Fruit fly (Drosophila melanogaster) whole organism, embryonic: ENCODE measurements around the gene Rack1.

Source experiments
- B-H2 ChIP-seq: fragments of 200-800 bp; sonication (Bioruptor generic); optimal IDR thresholded peaks from 2 replicates; lab custom pipeline; 2018; ENCODE audit warnings: missing biosample characterization, mild to moderate bottlenecking, missing genetic modification characterization
- BEAF-32 ChIP-seq: fragments of 200-800 bp; sonication (Bioruptor generic); optimal IDR thresholded peaks from 3 replicates; lab custom pipeline; 2017; ENCODE audit warnings: missing biosample characterization, missing genetic modification characterization, mild to moderate bottlenecking, moderate library complexity, missing genetic modification reagents
- CG10431 ChIP-seq: fragments of 200-800 bp; sonication (Bioruptor generic); optimal IDR thresholded peaks from 3 replicates; lab custom pipeline; 2018; ENCODE audit warnings: missing biosample characterization, mild to moderate bottlenecking, missing genetic modification characterization
- CG12071 ChIP-seq: fragments of 200-800 bp; sonication (Bioruptor generic); optimal IDR thresholded peaks from 3 replicates; lab custom pipeline; 2018; ENCODE audit warnings: missing biosample characterization, mild to moderate bottlenecking, missing genetic modification characterization
- CG12219 ChIP-seq: fragments of 200-800 bp; sonication (Bioruptor generic); optimal IDR thresholded peaks from 3 replicates; lab custom pipeline; 2018; ENCODE audit warnings: missing biosample characterization, mild to moderate bottlenecking, missing genetic modification characterization
- CG13775 ChIP-seq: fragments of 200-800 bp; sonication (Bioruptor generic); optimal IDR thresholded peaks from 3 replicates; lab custom pipeline; 2017; ENCODE audit warnings: missing biosample characterization, mild to moderate bottlenecking, missing genetic modification characterization
- CG14710 ChIP-seq: fragments of 200-800 bp; sonication (Bioruptor generic); optimal IDR thresholded peaks from 3 replicates; lab custom pipeline; 2019; ENCODE audit warnings: missing biosample characterization, mild to moderate bottlenecking, missing genetic modification characterization, moderate library complexity
- CG1529 ChIP-seq: fragments of 200-800 bp; sonication (Bioruptor generic); optimal IDR thresholded peaks from 3 replicates; lab custom pipeline; 2018; ENCODE audit warnings: missing biosample characterization, missing genetic modification characterization
- CG2116 ChIP-seq: fragments of 200-800 bp; sonication (Bioruptor generic); optimal IDR thresholded peaks from 3 replicates; lab custom pipeline; 2018; ENCODE audit warnings: missing biosample characterization, mild to moderate bottlenecking, missing genetic modification characterization
- CG2678 ChIP-seq: fragments of 200-800 bp; sonication (Bioruptor generic); optimal IDR thresholded peaks from 3 replicates; lab custom pipeline; 2019; ENCODE audit warnings: missing biosample characterization, mild to moderate bottlenecking, missing genetic modification characterization, moderate library complexity
- CG2712 ChIP-seq: fragments of 200-800 bp; optimal IDR thresholded peaks from 3 replicates; lab custom pipeline; 2019; ENCODE audit warnings: missing biosample characterization, mild to moderate bottlenecking, missing genetic modification characterization, moderate library complexity
- CG31388 ChIP-seq: fragments of 200-800 bp; sonication (Bioruptor generic); optimal IDR thresholded peaks from 2 replicates; lab custom pipeline; 2016; ENCODE audit warnings: missing biosample characterization, missing genetic modification characterization
- CG32767 ChIP-seq: fragments of 200-800 bp; sonication (Bioruptor generic); IDR thresholded peaks from 2 replicates; pipeline ENCODE4 v1.3.6; 2022; ENCODE audit warnings: missing biosample characterization, missing genetic modification characterization
- CG42726 ChIP-seq: fragments of 200-800 bp; sonication (Bioruptor generic); IDR thresholded peaks from 2 replicates; pipeline ENCODE4 v1.3.6; 2022; ENCODE audit warnings: missing biosample characterization, missing genetic modification characterization; ENCODE audit not compliant: partially characterized antibody
- CG4360 ChIP-seq: fragments of 200-800 bp; sonication (Bioruptor generic); IDR thresholded peaks from 2 replicates; pipeline ENCODE4 v1.3.6; 2022; ENCODE audit warnings: missing biosample characterization, missing genetic modification characterization
- CG4404 ChIP-seq: fragments of 200-800 bp; sonication (Bioruptor generic); IDR thresholded peaks from 2 replicates; pipeline ENCODE4 v1.3.6; 2022; ENCODE audit warnings: missing biosample characterization, missing genetic modification characterization
- CG6175 ChIP-seq: fragments of 200-800 bp; sonication (Bioruptor generic); IDR thresholded peaks from 3 replicates; pipeline ENCODE4 v1.3.6; 2022; ENCODE audit warnings: missing biosample characterization, missing genetic modification characterization
- CG7745 ChIP-seq: fragments of 200-800 bp; sonication (Bioruptor generic); optimal IDR thresholded peaks from 2 replicates; lab custom pipeline; 2018; ENCODE audit warnings: missing biosample characterization, mild to moderate bottlenecking, missing genetic modification characterization, moderate library complexity
- Doc2 ChIP-seq: fragments of 200-800 bp; sonication (Bioruptor generic); IDR thresholded peaks from 2 replicates; pipeline ENCODE4 v1.3.6; 2022; ENCODE audit warnings: missing biosample characterization, missing genetic modification characterization
- Doc3 ChIP-seq: fragments of 200-800 bp; sonication (Bioruptor generic); IDR thresholded peaks from 3 replicates; pipeline ENCODE4 v1.3.6; 2022; ENCODE audit warnings: missing biosample characterization, missing genetic modification characterization; ENCODE audit not compliant: partially characterized antibody
- Eip74EF ChIP-seq, 2 experiments: fragments of 200-800 bp in 1 of 2; fragments of >200 bp in 1 of 2; sonication (Bioruptor generic) in 1 of 2; optimal IDR thresholded peaks; 2 replicates each; lab custom pipeline; 2017 to 2019; ENCODE audit warnings: missing biosample characterization in 2 of 2, missing genetic modification characterization in 2 of 2, mild to moderate bottlenecking in 1 of 2, moderate library complexity in 1 of 2
- Kr ChIP-seq: fragments of 200-800 bp; sonication (Bioruptor generic); optimal IDR thresholded peaks from 2 replicates; lab custom pipeline; 2017; ENCODE audit warnings: missing biosample characterization, mild to moderate bottlenecking, missing genetic modification characterization
- Lhr ChIP-seq: fragments of 200-800 bp; sonication (Bioruptor generic); optimal IDR thresholded peaks from 3 replicates; lab custom pipeline; 2017; ENCODE audit warnings: mild to moderate bottlenecking, missing biosample characterization, missing genetic modification reagents, missing genetic modification characterization
- NFAT ChIP-seq: fragments of 200-800 bp; sonication (Bioruptor generic); IDR thresholded peaks from 2 replicates; pipeline ENCODE4 v1.3.6; 2022; ENCODE audit warnings: missing biosample characterization, missing genetic modification characterization
- Nf-YC ChIP-seq: fragments of 200-800 bp; optimal IDR thresholded peaks from 3 replicates; lab custom pipeline; 2019; ENCODE audit warnings: missing biosample characterization, mild to moderate bottlenecking, missing genetic modification characterization, moderate library complexity
- Pdp1 ChIP-seq, 2 experiments: fragments of 200-800 bp; sonication (Bioruptor generic); optimal IDR thresholded peaks; 3 replicates each; lab custom pipeline; 2016; ENCODE audit warnings: missing biosample characterization in 2 of 2, missing genetic modification characterization in 2 of 2, mild to moderate bottlenecking in 1 of 2, moderate library complexity in 1 of 2
- Ravus ChIP-seq: fragments of 200-800 bp; sonication (Bioruptor generic); IDR thresholded peaks from 2 replicates; pipeline ENCODE4 v1.3.6; 2022; ENCODE audit warnings: missing biosample characterization, missing genetic modification characterization
- Sry-δ ChIP-seq: fragments of 200-800 bp; sonication (Bioruptor generic); optimal IDR thresholded peaks from 2 replicates; lab custom pipeline; 2016; ENCODE audit warnings: missing biosample characterization, missing genetic modification characterization
- Stat92E ChIP-seq, 3 experiments: fragments of >200 bp in 2 of 3; fragments of 200-800 bp in 1 of 3; sonication (Bioruptor generic) in 1 of 3; optimal IDR thresholded peaks; 2 replicates each; lab custom pipeline; 2017 to 2019; ENCODE audit warnings: missing biosample characterization in 3 of 3, missing genetic modification characterization in 3 of 3, mild to moderate bottlenecking in 1 of 3, moderate library complexity in 1 of 3
- az2 ChIP-seq: fragments of 200-800 bp; sonication (Bioruptor generic); optimal IDR thresholded peaks from 3 replicates; lab custom pipeline; 2016; ENCODE audit warnings: missing biosample characterization, missing genetic modification characterization
- bsh ChIP-seq, 2 experiments: fragments of 200-800 bp; sonication (Bioruptor generic); optimal IDR thresholded peaks; 2 replicates each; lab custom pipeline; 2017 to 2018; ENCODE audit warnings: mild to moderate bottlenecking in 2 of 2, missing biosample characterization in 2 of 2, missing genetic modification characterization in 2 of 2, moderate library complexity in 1 of 2
- cg ChIP-seq: fragments of 200-800 bp; sonication (Bioruptor generic); optimal IDR thresholded peaks from 3 replicates; lab custom pipeline; 2019; ENCODE audit warnings: missing biosample characterization, mild to moderate bottlenecking, missing genetic modification characterization, moderate library complexity
- chinmo ChIP-seq: fragments of 200-800 bp; sonication (Bioruptor generic); IDR thresholded peaks from 4 replicates; pipeline ENCODE4 v1.3.6; 2022; ENCODE audit warnings: missing biosample characterization, missing genetic modification characterization; ENCODE audit not compliant: partially characterized antibody
- croc ChIP-seq: fragments of 200-800 bp; sonication (Bioruptor generic); conservative IDR thresholded peaks from 3 replicates; pipeline ENCODE4 v1.3.6; 2022; ENCODE audit warnings: missing biosample characterization, missing genetic modification characterization
- dan ChIP-seq: fragments of 200-800 bp; sonication (Bioruptor generic); IDR thresholded peaks from 2 replicates; pipeline ENCODE4 v1.3.6; 2022; ENCODE audit warnings: missing biosample characterization, missing genetic modification characterization
- exex ChIP-seq: fragments of 200-800 bp; sonication (Bioruptor generic); optimal IDR thresholded peaks from 4 replicates; lab custom pipeline; 2018; ENCODE audit warnings: missing biosample characterization, mild to moderate bottlenecking, missing genetic modification characterization, moderate library complexity
- gsb ChIP-seq: fragments of 200-800 bp; sonication (Bioruptor generic); IDR thresholded peaks from 2 replicates; pipeline ENCODE4 v1.3.6; 2022; ENCODE audit warnings: missing biosample characterization, missing genetic modification characterization
- hb ChIP-seq: fragments of 200-800 bp; sonication (Bioruptor generic); IDR thresholded peaks from 3 replicates; pipeline ENCODE4 v1.3.6; 2022; ENCODE audit warnings: missing biosample characterization, missing genetic modification characterization; ENCODE audit not compliant: partially characterized antibody
- ind ChIP-seq: fragments of 200-800 bp; sonication (Bioruptor generic); optimal IDR thresholded peaks from 3 replicates; lab custom pipeline; 2016; ENCODE audit warnings: missing biosample characterization, missing genetic modification characterization
- lab ChIP-seq: fragments of 200-800 bp; sonication (Bioruptor generic); optimal IDR thresholded peaks from 3 replicates; lab custom pipeline; 2017; ENCODE audit warnings: missing biosample characterization, missing genetic modification characterization, mild to moderate bottlenecking, moderate library complexity, missing genetic modification reagents
- scrt ChIP-seq: fragments of 200-800 bp; sonication (Bioruptor generic); optimal IDR thresholded peaks from 2 replicates; lab custom pipeline; 2018; ENCODE audit warnings: missing biosample characterization, mild to moderate bottlenecking, missing genetic modification characterization, moderate library complexity
- sens-2 ChIP-seq: fragments of 200-800 bp; sonication (Bioruptor generic); IDR thresholded peaks from 2 replicates; pipeline ENCODE4 v1.3.6; 2022; ENCODE audit warnings: missing biosample characterization, missing genetic modification characterization
- shn ChIP-seq: fragments of 200-800 bp; sonication (Bioruptor generic); optimal IDR thresholded peaks from 3 replicates; lab custom pipeline; 2016; ENCODE audit warnings: missing biosample characterization, missing genetic modification characterization
- sima ChIP-seq: fragments of 200-800 bp; sonication (Bioruptor generic); optimal IDR thresholded peaks from 2 replicates; lab custom pipeline; 2016; ENCODE audit warnings: missing biosample characterization, missing genetic modification characterization
- sug ChIP-seq: fragments of 200-800 bp; optimal IDR thresholded peaks from 2 replicates; lab custom pipeline; 2019; ENCODE audit warnings: missing biosample characterization, mild to moderate bottlenecking, missing genetic modification characterization, moderate library complexity
- tin ChIP-seq: fragments of 200-800 bp; sonication (Bioruptor generic); optimal IDR thresholded peaks from 3 replicates; lab custom pipeline; 2016; ENCODE audit warnings: missing biosample characterization, missing genetic modification characterization
- ttk ChIP-seq: fragments of 200-800 bp; sonication (Bioruptor generic); IDR thresholded peaks from 2 replicates; pipeline ENCODE4 v2.1.2; 2022; ENCODE audit warnings: missing biosample characterization, missing genetic modification characterization

Rack1 gene

DNA sequence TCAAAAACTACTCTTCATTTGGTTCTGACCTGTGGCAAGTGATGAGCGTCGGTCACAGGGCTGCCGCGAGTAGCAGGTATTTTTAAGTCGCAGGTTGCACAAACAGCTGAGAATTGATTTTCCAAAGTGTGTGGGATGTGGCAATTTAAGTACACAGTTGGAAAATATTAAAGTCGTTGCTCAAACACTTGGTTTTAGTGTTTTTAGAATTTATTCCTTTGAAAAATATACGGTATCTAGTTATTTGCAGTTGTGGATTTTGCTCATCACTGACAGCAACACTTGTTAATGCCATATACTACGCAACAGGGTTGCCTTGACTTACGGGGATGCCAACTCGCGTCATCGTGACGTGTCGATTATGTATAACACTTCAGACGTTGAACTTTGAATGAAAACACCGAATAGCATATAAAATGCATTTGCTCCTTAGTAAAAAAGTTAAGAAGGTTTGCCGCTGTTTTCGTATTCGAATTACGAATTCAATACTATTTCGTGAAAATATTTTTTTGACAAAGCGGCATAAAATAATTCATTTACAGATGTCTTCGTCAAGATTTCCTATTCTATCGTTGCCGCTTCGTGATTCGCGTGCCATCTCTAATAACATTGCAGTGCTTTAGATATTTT, 27.2 kb downstream of the Rack1 start, which contains the start of the genes Herp and r2d2 (continued):
- TF ChIP-seq shn (GFP tag; lab: Kevin White, UChicago), result peak; percentile 96
- peak; percentile 86 for TF ChIP-seq Sry-δ (GFP tag; lab: Kevin White, UChicago)
- peak; percentile 90 for TF ChIP-seq scrt (GFP tag; lab: Kevin White, UChicago)
- peak; percentile 79 for TF ChIP-seq NFAT (GFP tag; lab: Robert Waterston, UW)
- peak; percentile 94 for TF ChIP-seq B-H2 (GFP tag; lab: Kevin White, UChicago)
- peak; percentile 63 for TF ChIP-seq Ravus (GFP tag; lab: Robert Waterston, UW)
- TF ChIP-seq tin (GFP tag; lab: Kevin White, UChicago), result peak; percentile 90
- peak; percentile 84 for TF ChIP-seq BEAF-32 (GFP tag; lab: Kevin White, UChicago)
- TF ChIP-seq Stat92E (GFP tag; optimal IDR thresholded peaks at IDR 0.05; lab: Kevin White, UChicago), result peak in 1 of 3 experiments; percentile 66
- TF ChIP-seq CG31388, result peak; percentile 75
- TF ChIP-seq Doc2 (GFP tag; lab: Robert Waterston, UW), result no peak; the same call in none of the 2 replicates
- peak; percentile 76 for TF ChIP-seq ttk (GFP tag; lab: Robert Waterston, UW)
- peak; percentile 99 for TF ChIP-seq CG2116
- peak; percentile 52 for TF ChIP-seq CG10431 (GFP tag; lab: Kevin White, UChicago)
- TF ChIP-seq CG2678 (tag; lab: Kevin White, UChicago), result peak; percentile 93
- TF ChIP-seq Doc3 (GFP tag; lab: Robert Waterston, UW), result peak; percentile 82
- TF ChIP-seq exex (tag; lab: Kevin White, UChicago), result peak; percentile 65
- peak; percentile 43; the same call in 1 of the 2 replicates for TF ChIP-seq sens-2
- peak; percentile 93 for TF ChIP-seq lab
- peak; percentile 93 for TF ChIP-seq ind (GFP tag; lab: Kevin White, UChicago)
- TF ChIP-seq gsb, result peak; percentile 71
- TF ChIP-seq CG42726, result no peak; the same call in none of the 2 replicates
- TF ChIP-seq CG1529, result peak; percentile 52
- peak in 1 of 2 experiments; percentile 69 for TF ChIP-seq Eip74EF (GFP tag; optimal IDR thresholded peaks at IDR 0.05; lab: Kevin White, UChicago)
- TF ChIP-seq sima (GFP tag; lab: Kevin White, UChicago), result peak; percentile 45
- TF ChIP-seq Pdp1 (GFP tag; optimal IDR thresholded peaks at IDR 0.05; lab: Kevin White, UChicago), result peak; percentile 93
- TF ChIP-seq CG14710 (tag; lab: Kevin White, UChicago), result peak; percentile 89
- peak; percentile 71 for TF ChIP-seq Lhr
- peak; percentile 84 for TF ChIP-seq CG12071 (GFP tag; lab: Kevin White, UChicago)
- TF ChIP-seq CG4360 (GFP tag; lab: Robert Waterston, UW), result no peak; the same call in 1 of the 2 replicates
- TF ChIP-seq CG7745 (tag; lab: Kevin White, UChicago), result peak; percentile 21
- no peak for TF ChIP-seq cg (GFP tag; lab: Kevin White, UChicago)
- TF ChIP-seq chinmo (GFP tag; lab: Robert Waterston, UW), result no peak
- TF ChIP-seq CG12219 (GFP tag; lab: Kevin White, UChicago), result peak; percentile 83
- TF ChIP-seq Nf-YC (tag; lab: Kevin White, UChicago), result peak; percentile 87
- peak; percentile 86 for TF ChIP-seq CG32767 (GFP tag; lab: Robert Waterston, UW)
- TF ChIP-seq croc (GFP tag; lab: Robert Waterston, UW), result peak; percentile 70
- peak; percentile 90 for TF ChIP-seq CG4404 (GFP tag; lab: Robert Waterston, UW)
- no peak for TF ChIP-seq Kr (GFP tag; lab: Kevin White, UChicago)
- peak; percentile 95 for TF ChIP-seq sug (tag; lab: Kevin White, UChicago)
- TF ChIP-seq bsh (GFP tag; optimal IDR thresholded peaks at IDR 0.05; lab: Kevin White, UChicago), result peak in 1 of 2 experiments; percentile 85
- peak; percentile 89 for TF ChIP-seq CG2712 (tag; lab: Kevin White, UChicago)
- 0 out of 3 replicates have a peak, but pooled peaks have one; percentile 26 for TF ChIP-seq hb (GFP tag; lab: Robert Waterston, UW)
- TF ChIP-seq CG6175 (GFP tag; lab: Robert Waterston, UW), result peak; percentile 84
- peak; percentile 93 for TF ChIP-seq CG13775 (GFP tag; lab: Kevin White, UChicago)
- TF ChIP-seq dan (GFP tag; lab: Robert Waterston, UW), result peak; percentile 55; the same call in 1 of the 2 replicates
- TF ChIP-seq az2 (GFP tag; lab: Kevin White, UChicago), result peak; percentile 89
